Worm (Caenorhabditis elegans) whole organism, late embryonic: ENCODE data around the gene srw-69.
"Not testable (repeated sequence)": the region's sequence is repeated elsewhere in the genome, so short reads cannot be mapped to it uniquely, and the experiment has no call there.

ENCODE experiments used
- C08G9.2 ChIP-seq: sonication (generic microtip); optimal IDR thresholded peaks from 2 replicates; lab custom pipeline; 2016; ENCODE audit warnings: mild to moderate bottlenecking, missing genetic modification characterization, moderate library complexity, missing compliant biosample characterization
- K02D7.2 ChIP-seq: sonication (generic microtip); optimal IDR thresholded peaks from 2 replicates; lab custom pipeline; 2017; ENCODE audit warnings: mild to moderate bottlenecking, missing genetic modification characterization, missing compliant biosample characterization
- T23F11.4 ChIP-seq: fragments of 200-800 bp; sonication (Bioruptor generic); optimal IDR thresholded peaks from 2 replicates; lab custom pipeline; 2018; ENCODE audit warnings: mild to moderate bottlenecking, missing genetic modification characterization, missing compliant biosample characterization
- Y22D7AL.16 ChIP-seq: sonication (generic microtip); optimal IDR thresholded peaks from 2 replicates; lab custom pipeline; 2016; ENCODE audit warnings: missing genetic modification characterization, missing compliant biosample characterization
- ahr-1 ChIP-seq: sonication (generic microtip); optimal IDR thresholded peaks from 2 replicates; lab custom pipeline; 2016; ENCODE audit warnings: missing genetic modification characterization, missing compliant biosample characterization
- ceh-18 ChIP-seq: sonication (generic microtip); optimal IDR thresholded peaks from 2 replicates; lab custom pipeline; 2016; ENCODE audit warnings: missing genetic modification characterization, missing compliant biosample characterization
- ceh-19 ChIP-seq: fragments of 200-800 bp; sonication (Bioruptor generic); optimal IDR thresholded peaks from 2 replicates; lab custom pipeline; 2018; ENCODE audit warnings: mild to moderate bottlenecking, missing genetic modification characterization, missing compliant biosample characterization
- ceh-22 ChIP-seq: sonication (generic microtip); optimal IDR thresholded peaks from 2 replicates; lab custom pipeline; 2017; ENCODE audit warnings: missing biosample characterization, missing genetic modification characterization
- ceh-24 ChIP-seq: sonication (generic microtip); optimal IDR thresholded peaks from 2 replicates; lab custom pipeline; 2016; ENCODE audit warnings: mild to moderate bottlenecking, missing genetic modification characterization, missing compliant biosample characterization
- ceh-30 ChIP-seq: fragments of 150-350 bp; optimal IDR thresholded peaks from 2 replicates; lab custom pipeline; 2014; ENCODE audit warnings: missing biosample characterization, missing genetic modification characterization
- ceh-31 ChIP-seq: sonication (generic microtip); optimal IDR thresholded peaks from 2 replicates; lab custom pipeline; 2016; ENCODE audit warnings: missing genetic modification characterization, missing compliant biosample characterization
- ceh-34 ChIP-seq: sonication (generic microtip); optimal IDR thresholded peaks from 2 replicates; lab custom pipeline; 2016; ENCODE audit warnings: mild to moderate bottlenecking, missing genetic modification characterization, missing compliant biosample characterization
- ceh-45 ChIP-seq: fragments of 200-800 bp; sonication (Bioruptor generic); IDR thresholded peaks from 2 replicates; pipeline ENCODE4 v1.3.6; 2022; ENCODE audit warnings: missing genetic modification reagents, missing genetic modification characterization, missing compliant biosample characterization
- ceh-6 ChIP-seq: fragments of 200-800 bp; sonication (Bioruptor generic); optimal IDR thresholded peaks from 2 replicates; lab custom pipeline; 2018; ENCODE audit warnings: mild to moderate bottlenecking, missing genetic modification characterization, missing compliant biosample characterization
- ceh-9 ChIP-seq: sonication (generic microtip); optimal IDR thresholded peaks from 2 replicates; lab custom pipeline; 2016; ENCODE audit warnings: mild to moderate bottlenecking, missing genetic modification characterization, inconsistent platforms, missing compliant biosample characterization
- dmd-4 ChIP-seq: sonication (generic microtip); optimal IDR thresholded peaks from 2 replicates; lab custom pipeline; 2016; ENCODE audit warnings: borderline replicate concordance, missing genetic modification characterization, missing compliant biosample characterization
- ets-4 ChIP-seq: sonication (generic microtip); optimal IDR thresholded peaks from 2 replicates; lab custom pipeline; 2016; ENCODE audit warnings: missing genetic modification characterization, missing compliant biosample characterization
- eyg-1 ChIP-seq: sonication (generic microtip); optimal IDR thresholded peaks from 2 replicates; lab custom pipeline; 2016; ENCODE audit warnings: missing genotype, missing genetic modification characterization, missing compliant biosample characterization
- fkh-10 ChIP-seq: fragments of 150-350 bp; optimal IDR thresholded peaks from 2 replicates; lab custom pipeline; 2014; ENCODE audit warnings: missing biosample characterization, missing genetic modification reagents, missing genetic modification characterization
- hlh-13 ChIP-seq: fragments of 200-800 bp; sonication (Bioruptor generic); optimal IDR thresholded peaks from 2 replicates; lab custom pipeline; 2018; ENCODE audit warnings: mild to moderate bottlenecking, missing genetic modification characterization, missing compliant biosample characterization
- hlh-8 ChIP-seq: sonication (generic microtip); optimal IDR thresholded peaks from 2 replicates; lab custom pipeline; 2016; ENCODE audit warnings: missing genotype, missing genetic modification characterization, missing compliant biosample characterization
- madf-2 ChIP-seq: sonication (generic microtip); optimal IDR thresholded peaks from 2 replicates; lab custom pipeline; 2017; ENCODE audit warnings: missing genetic modification characterization, missing compliant biosample characterization
- mec-3 ChIP-seq: sonication (generic microtip); optimal IDR thresholded peaks from 2 replicates; lab custom pipeline; 2016; ENCODE audit warnings: borderline replicate concordance, missing genetic modification characterization, missing compliant biosample characterization
- npax-4 ChIP-seq: sonication (generic microtip); optimal IDR thresholded peaks from 2 replicates; lab custom pipeline; 2016; ENCODE audit warnings: missing genetic modification characterization, missing compliant biosample characterization
- pag-3 ChIP-seq: sonication (generic microtip); optimal IDR thresholded peaks from 2 replicates; lab custom pipeline; 2016; ENCODE audit warnings: missing compliant biosample characterization, missing genetic modification characterization, borderline replicate concordance
- pax-1 ChIP-seq: fragments of 150-350 bp; optimal IDR thresholded peaks from 2 replicates; lab custom pipeline; 2014; ENCODE audit warnings: missing biosample characterization, missing genetic modification characterization
- pha-2 ChIP-seq: sonication (generic microtip); optimal IDR thresholded peaks from 2 replicates; lab custom pipeline; 2017; ENCODE audit warnings: mild to moderate bottlenecking, missing genetic modification characterization, missing compliant biosample characterization
- pha-4 ChIP-seq: fragments of 150-350 bp; optimal IDR thresholded peaks from 2 replicates; lab custom pipeline; 2018; ENCODE audit warnings: missing biosample characterization, missing genetic modification reagents, missing genetic modification characterization
- rnt-1 ChIP-seq: sonication (generic microtip); optimal IDR thresholded peaks from 2 replicates; lab custom pipeline; 2016; ENCODE audit warnings: missing genetic modification characterization, missing compliant biosample characterization
- sox-2 ChIP-seq: fragments of 200-800 bp; sonication (Bioruptor generic); IDR thresholded peaks from 2 replicates; pipeline ENCODE4 v1.3.6; 2022; ENCODE audit warnings: missing genetic modification reagents, missing genetic modification characterization, missing compliant biosample characterization
- syd-9 ChIP-seq: sonication (generic microtip); optimal IDR thresholded peaks from 2 replicates; lab custom pipeline; 2016; ENCODE audit warnings: mild to moderate bottlenecking, missing genetic modification characterization, moderate library complexity, missing compliant biosample characterization
- tbx-7 ChIP-seq: sonication (generic microtip); optimal IDR thresholded peaks from 2 replicates; lab custom pipeline; 2016; ENCODE audit warnings: missing genotype, missing genetic modification characterization, missing compliant biosample characterization
- unc-3 ChIP-seq, 2 experiments: fragments of 200-800 bp in 1 of 2; sonication (Bioruptor generic) in 1 of 2; sonication (generic microtip) in 1 of 2; conservative IDR thresholded peaks in 1 of 2; optimal IDR thresholded peaks in 1 of 2; 2 replicates each; pipeline versions ENCODE4 v1.3.6 to Lab custom; 2016 to 2022; ENCODE audit warnings: missing compliant biosample characterization in 2 of 2, missing genetic modification characterization in 2 of 2, missing genetic modification reagents in 1 of 2
- unc-42 ChIP-seq: sonication (generic microtip); optimal IDR thresholded peaks from 2 replicates; lab custom pipeline; 2016; ENCODE audit warnings: missing genotype, missing genetic modification characterization, missing compliant biosample characterization

srw-69 gene

DNA sequence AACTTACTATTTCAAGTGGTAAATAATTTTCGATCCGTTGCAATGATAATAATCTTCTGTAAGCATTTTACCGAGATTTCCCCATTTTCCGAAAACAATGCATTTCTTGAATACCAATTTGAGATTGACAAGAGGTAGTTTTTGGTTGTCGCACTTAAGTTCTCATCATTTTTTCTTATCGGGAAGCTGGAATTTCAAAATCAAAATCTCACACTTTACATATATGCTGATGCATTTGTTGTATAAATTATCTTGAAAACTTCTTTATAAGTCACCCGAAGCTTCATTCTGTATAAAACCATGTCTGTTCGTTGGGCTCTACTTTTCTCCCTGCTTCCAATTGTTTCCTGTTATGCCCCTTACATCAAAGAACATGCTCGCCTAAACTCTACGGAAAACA, 22.6 kb upstream of the srw-69 start, which contains the start of gene try-11:
Gene try-11, plus strand, starts transcription at position 301 of the 400 bp plus-strand sequence.
- TF ChIP-seq ceh-19 (GFP tag; lab: Kevin White, UChicago) (no peak), eyg-1 (tag; lab: Kevin White, UChicago) (no peak), hlh-8 (tag; lab: Kevin White, UChicago) (no peak), syd-9 (no peak), Y22D7AL.16 (tag; lab: Kevin White, UChicago) (no peak), sox-2 (GFP tag; lab: Robert Waterston, UW) (no peak), tbx-7 (tag; lab: Kevin White, UChicago) (no peak), madf-2 (tag; lab: Kevin White, UChicago) (no peak), ceh-31 (tag; lab: Kevin White, UChicago) (no peak), rnt-1 (no peak), pax-1 (no peak), K02D7.2 (tag; lab: Kevin White, UChicago) (no peak), ahr-1 (tag; lab: Kevin White, UChicago) (no peak), ceh-30 (tag; lab: Kevin White, UChicago) (no peak)

DNA sequence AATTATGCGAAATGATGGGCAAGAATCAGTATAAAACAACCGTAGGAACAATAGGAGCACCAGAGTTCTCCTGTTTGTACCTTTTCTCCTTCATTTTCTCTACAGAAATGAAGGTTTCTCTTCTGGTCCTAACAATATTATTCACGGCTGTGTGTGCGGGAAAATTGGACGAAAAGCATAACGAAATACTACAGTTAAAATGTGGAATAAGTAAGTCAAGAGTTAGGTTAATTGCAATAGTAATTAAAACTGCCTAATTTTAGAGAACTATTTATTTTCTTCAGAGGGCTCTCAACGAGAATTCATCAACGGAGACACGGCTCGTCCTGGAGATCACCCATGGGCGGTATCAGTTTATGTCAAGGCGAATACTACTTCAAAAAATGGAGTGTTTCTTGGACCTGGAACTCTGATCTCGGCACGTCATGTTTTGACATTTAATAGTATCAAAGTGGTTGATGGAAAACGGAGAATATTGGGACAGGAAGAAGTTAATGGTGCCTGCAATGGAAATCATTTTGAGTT, 20.6 kb upstream of the srw-69 start, which contains the start of gene try-12:
Gene try-12, plus strand, starts transcription at position 51 of the 525 bp plus-strand sequence.
- no peak for TF ChIP-seq pha-4 (tag; lab: Kevin White, UChicago)
- no peak for TF ChIP-seq ceh-24 (tag; lab: Kevin White, UChicago)
- no peak for TF ChIP-seq unc-42

DNA sequence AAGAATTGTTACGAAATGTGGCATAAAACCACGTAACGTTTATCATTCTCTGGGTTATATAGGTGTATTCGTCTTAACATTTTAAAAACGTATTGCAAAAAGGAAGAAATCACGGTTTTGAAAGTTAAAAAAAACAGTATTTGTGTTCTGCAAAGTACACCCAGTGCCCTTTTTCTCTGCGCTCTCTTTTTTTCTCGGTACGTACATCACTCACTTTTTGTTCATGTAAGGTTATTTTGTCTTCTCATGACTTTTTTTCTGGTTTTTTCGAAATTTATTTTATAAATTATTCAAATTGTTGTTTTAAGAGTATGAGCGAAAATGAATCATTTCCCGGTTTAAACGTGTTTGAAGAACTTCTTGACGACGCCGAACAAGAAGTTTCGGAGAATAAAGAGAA, 18.2 kb upstream of the srw-69 start, which contains the start of gene F25E5.5:
Gene F25E5.5, plus strand, starts transcription at position 301 of the 400 bp plus-strand sequence.
- TF ChIP-seq C08G9.2 (tag; lab: Kevin White, UChicago) (no peak), ceh-45 (GFP tag; lab: Robert Waterston, UW) (no peak), mec-3 (no peak), T23F11.4 (no peak), madf-2 (tag; lab: Kevin White, UChicago) (no peak), pha-2 (no peak), ceh-9 (tag; lab: Kevin White, UChicago) (no peak), ceh-22 (tag; lab: Kevin White, UChicago) (no peak), fkh-10 (GFP tag; lab: Kevin White, UChicago) (no peak), ceh-34 (tag; lab: Kevin White, UChicago) (no peak), unc-3 (GFP tag; conservative IDR thresholded peaks at IDR 0.05; lab: Robert Waterston, UW) (no peak), unc-3 (tag; optimal IDR thresholded peaks at IDR 0.05; lab: Kevin White, UChicago) (no peak), dmd-4 (no peak), npax-4 (tag; lab: Kevin White, UChicago) (no peak), hlh-13 (GFP tag; lab: Kevin White, UChicago) (no peak), sox-2 (GFP tag; lab: Robert Waterston, UW) (no peak), Y22D7AL.16 (tag; lab: Kevin White, UChicago) (no peak), pag-3 (no peak), ceh-19 (GFP tag; lab: Kevin White, UChicago) (no peak), ets-4 (tag; lab: Kevin White, UChicago) (no peak), ceh-6 (GFP tag; lab: Kevin White, UChicago) (no peak)

DNA sequence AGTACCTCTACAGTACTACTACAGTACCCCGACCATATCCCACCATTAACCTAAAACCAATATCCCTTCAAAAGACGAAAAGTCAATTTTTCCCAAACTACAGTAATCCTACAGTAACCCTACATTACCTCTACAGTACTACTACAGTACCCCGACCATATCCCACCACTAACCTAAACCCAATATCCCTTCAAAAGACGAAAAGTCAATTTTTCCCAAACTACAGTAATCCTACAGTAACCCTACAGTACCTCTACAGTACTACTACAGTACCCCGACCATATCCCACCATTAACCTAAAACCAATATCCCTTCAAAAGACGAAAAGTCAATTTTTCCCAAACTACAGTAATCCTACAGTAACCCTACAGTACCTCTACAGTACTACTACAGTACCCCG, 15.6 kb upstream of the srw-69 start, which contains the start of gene nhr-141:
Gene nhr-141, plus strand, starts transcription at position 331 of the 400 bp plus-strand sequence.
- not testable (repeated sequence) for TF ChIP-seq hlh-13 (GFP tag; lab: Kevin White, UChicago); madf-2 (tag; lab: Kevin White, UChicago); ceh-18 (tag; lab: Kevin White, UChicago)
